Worm (Caenorhabditis elegans) whole organism, late embryonic: Measurements from ENCODE around the gene C49H3.12.

Experiments
- ama-1 ChIP-seq: fragments of 150-350 bp; optimal IDR thresholded peaks from 2 replicates; lab custom pipeline; 2014
- ceh-22 ChIP-seq: sonication (generic microtip); optimal IDR thresholded peaks from 2 replicates; lab custom pipeline; 2017; ENCODE audit warnings: missing biosample characterization, missing genetic modification characterization
- ceh-9 ChIP-seq: sonication (generic microtip); optimal IDR thresholded peaks from 2 replicates; lab custom pipeline; 2016; ENCODE audit warnings: mild to moderate bottlenecking, missing genetic modification characterization, inconsistent platforms, missing compliant biosample characterization
- dmd-4 ChIP-seq: sonication (generic microtip); optimal IDR thresholded peaks from 2 replicates; lab custom pipeline; 2016; ENCODE audit warnings: borderline replicate concordance, missing genetic modification characterization, missing compliant biosample characterization
- elt-2 ChIP-seq: sonication (generic microtip); optimal IDR thresholded peaks from 2 replicates; lab custom pipeline; 2016; ENCODE audit warnings: missing genetic modification reagents, missing genetic modification characterization, missing compliant biosample characterization
- fax-1 ChIP-seq: sonication (generic microtip); optimal IDR thresholded peaks from 2 replicates; lab custom pipeline; 2016; ENCODE audit warnings: missing genotype, missing genetic modification characterization, missing compliant biosample characterization
- hlh-13 ChIP-seq: fragments of 200-800 bp; sonication (Bioruptor generic); optimal IDR thresholded peaks from 2 replicates; lab custom pipeline; 2018; ENCODE audit warnings: mild to moderate bottlenecking, missing genetic modification characterization, missing compliant biosample characterization
- hlh-30 ChIP-seq: sonication (generic microtip); optimal IDR thresholded peaks from 2 replicates; lab custom pipeline; 2017; ENCODE audit warnings: antibody characterized with exemption, missing genetic modification characterization, missing compliant biosample characterization; ENCODE audit not compliant: insufficient read depth
- pqm-1 ChIP-seq: sonication (generic microtip); optimal IDR thresholded peaks from 2 replicates; lab custom pipeline; 2016; ENCODE audit warnings: missing genetic modification characterization, missing compliant biosample characterization
- ref-2 ChIP-seq: sonication (generic microtip); optimal IDR thresholded peaks from 2 replicates; lab custom pipeline; 2016; ENCODE audit warnings: missing genetic modification characterization, missing compliant biosample characterization
- tbx-7 ChIP-seq: sonication (generic microtip); optimal IDR thresholded peaks from 2 replicates; lab custom pipeline; 2016; ENCODE audit warnings: missing genotype, missing genetic modification characterization, missing compliant biosample characterization

- TF ChIP-seq elt-2 (tag; lab: Kevin White, UChicago): no peak
- TF ChIP-seq ceh-9: no peak
- no peak for TF ChIP-seq ceh-22 (tag; lab: Kevin White, UChicago)
- no peak for TF ChIP-seq ama-1 (lab: Kevin White, UChicago)
- TF ChIP-seq pqm-1 (tag; lab: Kevin White, UChicago): no peak
- TF ChIP-seq hlh-13 (GFP tag; lab: Kevin White, UChicago): no peak
- no peak for TF ChIP-seq hlh-30 (tag; lab: Kevin White, UChicago)
- TF ChIP-seq tbx-7 (tag; lab: Kevin White, UChicago): no peak
- TF ChIP-seq fax-1 (tag; lab: Kevin White, UChicago): no peak
- no peak for TF ChIP-seq dmd-4 (tag; lab: Kevin White, UChicago)
- TF ChIP-seq ref-2 (tag; lab: Kevin White, UChicago): no peak
Observed at ce11 chrIV:7927852-7928251, 734 bp upstream of the C49H3.12 start, which contains the start of gene gcy-8.
